Worm (Caenorhabditis elegans): ENCODE measurements around the gene F13A7.7.
"Not testable (repeated sequence)": the region's sequence is repeated elsewhere in the genome, so short reads cannot be mapped to it uniquely, and the experiment has no call there.

DNA sequence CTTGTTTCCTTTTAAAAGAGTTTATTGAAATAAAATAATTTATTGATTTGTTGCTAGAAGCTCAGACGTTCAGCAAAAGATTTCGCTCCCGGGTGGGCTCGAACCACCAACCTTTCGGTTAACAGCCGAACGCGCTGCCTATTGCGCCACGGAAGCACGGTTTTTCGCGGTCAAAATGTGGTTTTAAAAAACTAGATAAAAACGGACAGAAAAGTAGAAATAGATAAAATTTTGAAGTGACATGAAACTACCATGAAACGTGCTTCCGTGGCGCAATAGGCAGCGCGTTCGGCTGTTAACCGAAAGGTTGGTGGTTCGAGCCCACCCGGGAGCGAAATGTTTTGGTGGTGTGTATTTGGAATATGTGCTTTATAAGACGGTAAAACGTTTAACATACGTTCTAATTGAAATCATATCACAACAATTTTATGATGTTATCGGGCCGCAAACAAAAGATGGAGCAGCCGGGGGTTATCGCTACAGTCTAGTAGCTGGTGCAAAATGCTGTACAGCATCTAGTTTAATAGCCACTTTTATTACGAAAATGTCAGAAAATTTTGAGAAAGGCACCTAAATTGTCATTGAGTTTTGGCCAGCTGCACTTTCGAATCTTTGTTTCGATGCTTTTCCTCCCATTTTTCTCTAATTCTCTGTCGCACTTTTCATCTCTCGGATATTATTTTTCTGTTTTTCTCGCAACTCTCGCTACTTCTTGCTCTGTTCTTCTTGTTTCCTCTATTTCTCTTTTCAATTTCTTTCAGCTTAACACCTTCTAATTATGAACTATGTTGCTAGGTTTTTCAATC, 45.1 kb downstream of the F13A7.7 start, which contains the start of gene slc-9B.2:
- TF ChIP-seq fos-1, unc-130, snpc-4, pqm-1 (tag; optimal IDR thresholded peaks at IDR 0.05): not testable (repeated sequence)
